Worm (Caenorhabditis elegans) whole organism, L2 larva: ENCODE measurements around the gene T11G6.4.

Experiments
- F13H6.1 ChIP-seq: sonication (generic microtip); optimal IDR thresholded peaks from 2 replicates; lab custom pipeline; 2016; ENCODE audit warnings: missing genetic modification characterization, missing compliant biosample characterization
- R02D3.7 ChIP-seq: fragments of 150-350 bp; optimal IDR thresholded peaks from 2 replicates; lab custom pipeline; 2014; ENCODE audit warnings: missing biosample characterization, missing genetic modification characterization
- ama-1 ChIP-seq: fragments of 150-350 bp; optimal IDR thresholded peaks from 2 replicates; lab custom pipeline; 2018; ENCODE audit warnings: inconsistent platforms
- ceh-82 ChIP-seq: fragments of 150-350 bp; optimal IDR thresholded peaks from 2 replicates; lab custom pipeline; 2014; ENCODE audit warnings: missing biosample characterization, missing genetic modification characterization
- crh-2 ChIP-seq: sonication (generic microtip); optimal IDR thresholded peaks from 2 replicates; lab custom pipeline; 2017; ENCODE audit warnings: missing biosample characterization, missing genetic modification characterization
- lin-11 ChIP-seq: fragments of 150-350 bp; sonication (generic microtip); optimal IDR thresholded peaks from 2 replicates; lab custom pipeline; 2014; ENCODE audit warnings: missing biosample characterization, missing genetic modification characterization, inconsistent platforms, mixed read lengths
- lsy-2 ChIP-seq, 2 experiments: fragments of 150-350 bp in 1 of 2; sonication (generic microtip) in 1 of 2; optimal IDR thresholded peaks; 2 replicates each; lab custom pipeline; 2014 to 2017; ENCODE audit warnings: missing biosample characterization in 2 of 2, missing genetic modification characterization in 2 of 2
- mdl-1 ChIP-seq, 2 experiments: fragments of 150-350 bp in 1 of 2; sonication (generic microtip) in 1 of 2; optimal IDR thresholded peaks; 2 replicates each; lab custom pipeline; 2017; ENCODE audit warnings: missing biosample characterization in 2 of 2, missing genetic modification characterization in 2 of 2
- nhr-11 ChIP-seq: fragments of 150-350 bp; optimal IDR thresholded peaks from 2 replicates; lab custom pipeline; 2014; ENCODE audit warnings: missing biosample characterization, missing genetic modification characterization
- nhr-12 ChIP-seq: fragments of 150-350 bp; optimal IDR thresholded peaks from 2 replicates; lab custom pipeline; 2014; ENCODE audit warnings: missing biosample characterization, missing genetic modification characterization
- nhr-77 ChIP-seq: fragments of 150-350 bp; optimal IDR thresholded peaks from 2 replicates; lab custom pipeline; 2014; ENCODE audit warnings: missing biosample characterization, missing genetic modification characterization
- skn-1 ChIP-seq: sonication (generic microtip); optimal IDR thresholded peaks from 2 replicates; lab custom pipeline; 2017; ENCODE audit warnings: missing biosample characterization, missing genetic modification characterization
- snpc-4 ChIP-seq: fragments of 150-350 bp; optimal IDR thresholded peaks from 2 replicates; lab custom pipeline; 2014; ENCODE audit warnings: missing biosample characterization, missing genetic modification characterization
- zag-1 ChIP-seq: fragments of 150-350 bp; optimal IDR thresholded peaks from 2 replicates; lab custom pipeline; 2014; ENCODE audit warnings: missing biosample characterization, missing genetic modification characterization

ce11 chrIV:10887285-10887684 is 35.6 kb upstream of the T11G6.4 start, which contains the start of gene F13E9.16:
- no peak for TF ChIP-seq ama-1
- TF ChIP-seq lsy-2 (tag; optimal IDR thresholded peaks at IDR 0.05; lab: Kevin White, UChicago): no peak
- no peak for TF ChIP-seq F13H6.1
- no peak for TF ChIP-seq mdl-1 (tag; optimal IDR thresholded peaks at IDR 0.05; lab: Kevin White, UChicago)
- TF ChIP-seq nhr-77 (tag; lab: Kevin White, UChicago): no peak
- TF ChIP-seq nhr-12 (tag; lab: Kevin White, UChicago): no peak
- TF ChIP-seq snpc-4 (tag; lab: Kevin White, UChicago): no peak
- TF ChIP-seq crh-2 (tag; lab: Kevin White, UChicago): no peak
- TF ChIP-seq R02D3.7: no peak
- TF ChIP-seq skn-1 (tag; lab: Kevin White, UChicago): no peak
- TF ChIP-seq nhr-11 (tag; lab: Kevin White, UChicago): no peak
- TF ChIP-seq ceh-82: no peak
- TF ChIP-seq zag-1 (tag; lab: Kevin White, UChicago): no peak
- no peak for TF ChIP-seq lin-11 (tag; lab: Kevin White, UChicago)
